Worm (Caenorhabditis elegans) whole organism, mixed stage, embryonic: Measurements from ENCODE around the gene R02F2.10.

Experiments
- M03D4.4 ChIP-seq: sonication (generic microtip); optimal IDR thresholded peaks from 2 replicates; lab custom pipeline; 2017; ENCODE audit warnings: mild to moderate bottlenecking, missing genetic modification characterization, missing compliant biosample characterization
- elt-1 ChIP-seq: sonication (generic microtip); optimal IDR thresholded peaks from 2 replicates; lab custom pipeline; 2017; ENCODE audit warnings: missing genetic modification characterization, mild to moderate bottlenecking, missing compliant biosample characterization, antibody characterized with exemption, moderate library complexity, borderline replicate concordance; ENCODE audit not compliant: insufficient read depth
- elt-3 ChIP-seq: fragments of 150-350 bp; optimal IDR thresholded peaks from 2 replicates; lab custom pipeline; 2014; ENCODE audit warnings: missing biosample characterization, missing genetic modification characterization
- lin-13 ChIP-seq: fragments of 150-350 bp; optimal IDR thresholded peaks from 2 replicates; lab custom pipeline; 2014; ENCODE audit warnings: missing biosample characterization, missing genetic modification characterization
- lin-32 ChIP-seq: fragments of 200-800 bp; sonication (Bioruptor generic); optimal IDR thresholded peaks from 2 replicates; lab custom pipeline; 2018; ENCODE audit warnings: mild to moderate bottlenecking, missing genetic modification characterization, missing compliant biosample characterization
- mep-1 ChIP-seq: fragments of 150-350 bp; optimal IDR thresholded peaks from 2 replicates; lab custom pipeline; 2017; ENCODE audit warnings: missing biosample characterization, missing genetic modification reagents, missing genetic modification characterization, inconsistent platforms
- mls-2 ChIP-seq: sonication (generic microtip); optimal IDR thresholded peaks from 2 replicates; lab custom pipeline; 2016; ENCODE audit warnings: mild to moderate bottlenecking, missing genetic modification characterization, moderate library complexity, missing compliant biosample characterization
- nhr-237 ChIP-seq: fragments of 150-350 bp; optimal IDR thresholded peaks from 2 replicates; lab custom pipeline; 2014; ENCODE audit warnings: missing biosample characterization, missing genetic modification characterization
- nhr-76 ChIP-seq: sonication (generic microtip); optimal IDR thresholded peaks from 2 replicates; lab custom pipeline; 2017; ENCODE audit warnings: missing biosample characterization, missing genetic modification characterization
- snpc-4 ChIP-seq: fragments of 150-350 bp; optimal IDR thresholded peaks from 2 replicates; lab custom pipeline; 2014; ENCODE audit warnings: missing biosample characterization, missing genetic modification characterization
- tbx-8 ChIP-seq: fragments of 200-800 bp; sonication (Bioruptor generic); optimal IDR thresholded peaks from 2 replicates; lab custom pipeline; 2018; ENCODE audit warnings: mild to moderate bottlenecking, missing genetic modification characterization, moderate library complexity, missing compliant biosample characterization
- ztf-11 ChIP-seq: fragments of 150-350 bp; optimal IDR thresholded peaks from 2 replicates; lab custom pipeline; 2014; ENCODE audit warnings: missing biosample characterization, missing genetic modification characterization

ce11 chrIII:5500732-5501131 is 22.6 kb downstream of the R02F2.10 start:
- TF ChIP-seq nhr-237 (tag; lab: Kevin White, UChicago), result no peak
- no peak for TF ChIP-seq elt-3
- TF ChIP-seq lin-32 (GFP tag; lab: Kevin White, UChicago), result no peak
- TF ChIP-seq mep-1 (tag; lab: Kevin White, UChicago), result no peak
- TF ChIP-seq lin-13 (tag; lab: Kevin White, UChicago), result no peak
- TF ChIP-seq nhr-76 (tag; lab: Kevin White, UChicago), result no peak
- TF ChIP-seq snpc-4 (tag; lab: Kevin White, UChicago), result no peak
- TF ChIP-seq mls-2 (tag; lab: Kevin White, UChicago), result no peak
- no peak for TF ChIP-seq tbx-8
- no peak for TF ChIP-seq elt-1
- no peak for TF ChIP-seq ztf-11 (tag; lab: Kevin White, UChicago)
- no peak for TF ChIP-seq M03D4.4 (tag; lab: Kevin White, UChicago)
